Worm (Caenorhabditis elegans) whole organism, L2 larva: ENCODE measurements around the gene Y41D4B.24.

Experiments used
- blmp-1 ChIP-seq: sonication (generic microtip); optimal IDR thresholded peaks from 2 replicates; lab custom pipeline; 2017; ENCODE audit warnings: missing genetic modification characterization, mild to moderate bottlenecking, missing compliant biosample characterization, antibody characterized with exemption, moderate library complexity; ENCODE audit not compliant: insufficient read depth
- ceh-82 ChIP-seq: fragments of 150-350 bp; optimal IDR thresholded peaks from 2 replicates; lab custom pipeline; 2014; ENCODE audit warnings: missing biosample characterization, missing genetic modification characterization
- egl-27 ChIP-seq: sonication (generic microtip); optimal IDR thresholded peaks from 3 replicates; lab custom pipeline; 2017; ENCODE audit warnings: missing biosample characterization, missing genetic modification reagents, missing genetic modification characterization
- lin-13 ChIP-seq: fragments of 150-350 bp; optimal IDR thresholded peaks from 2 replicates; lab custom pipeline; 2014; ENCODE audit warnings: missing biosample characterization, missing genetic modification reagents, missing genetic modification characterization
- nhr-11 ChIP-seq: fragments of 150-350 bp; optimal IDR thresholded peaks from 2 replicates; lab custom pipeline; 2014; ENCODE audit warnings: missing biosample characterization, missing genetic modification characterization
- nhr-12 ChIP-seq: fragments of 150-350 bp; optimal IDR thresholded peaks from 2 replicates; lab custom pipeline; 2014; ENCODE audit warnings: missing biosample characterization, missing genetic modification characterization
- nhr-237 ChIP-seq: fragments of 150-350 bp; optimal IDR thresholded peaks from 2 replicates; lab custom pipeline; 2014; ENCODE audit warnings: missing biosample characterization, missing genetic modification characterization
- skn-1 ChIP-seq: sonication (generic microtip); optimal IDR thresholded peaks from 2 replicates; lab custom pipeline; 2017; ENCODE audit warnings: missing biosample characterization, missing genetic modification characterization
- unc-62 ChIP-seq: fragments of 150-350 bp; optimal IDR thresholded peaks from 2 replicates; lab custom pipeline; 2014; ENCODE audit warnings: missing biosample characterization, missing genetic modification reagents, missing genetic modification characterization
- zag-1 ChIP-seq: fragments of 150-350 bp; optimal IDR thresholded peaks from 2 replicates; lab custom pipeline; 2014; ENCODE audit warnings: missing biosample characterization, missing genetic modification characterization
- ztf-11 ChIP-seq: sonication (generic microtip); optimal IDR thresholded peaks from 2 replicates; lab custom pipeline; 2017; ENCODE audit warnings: missing biosample characterization, missing genetic modification characterization

- TF ChIP-seq nhr-11 (no peak), skn-1 (no peak), egl-27 (tag; lab: Kevin White, UChicago) (no peak), zag-1 (tag; lab: Kevin White, UChicago) (no peak), nhr-12 (tag; lab: Kevin White, UChicago) (no peak), nhr-237 (no peak), unc-62 (GFP tag; lab: Kevin White, UChicago) (no peak), lin-13 (GFP tag; lab: Kevin White, UChicago) (no peak), ztf-11 (tag; lab: Kevin White, UChicago) (no peak), ceh-82 (tag; lab: Kevin White, UChicago) (no peak), blmp-1 (no peak)
Measured at ce11 chrIV:1721610-1722009, 39.6 kb upstream of the Y41D4B.24 start.
